Fruit fly (Drosophila melanogaster) whole organism, embryonic: ENCODE measurements around the gene Cyp313a3.

Experiments used
- Abd-B ChIP-seq: fragments of 200-800 bp; sonication (Bioruptor generic); optimal IDR thresholded peaks from 2 replicates; lab custom pipeline; 2018; ENCODE audit warnings: missing biosample characterization, mild to moderate bottlenecking, missing genetic modification characterization, moderate library complexity
- Antp ChIP-seq: fragments of 200-800 bp; sonication (Bioruptor generic); optimal IDR thresholded peaks from 3 replicates; lab custom pipeline; 2016; ENCODE audit warnings: missing biosample characterization, missing genetic modification characterization
- Blimp-1 ChIP-seq: fragments of 200-800 bp; sonication (Bioruptor generic); optimal IDR thresholded peaks from 3 replicates; lab custom pipeline; 2018; ENCODE audit warnings: missing biosample characterization, missing genetic modification characterization, mild to moderate bottlenecking, moderate library complexity, missing genetic modification reagents
- CG10147 ChIP-seq: fragments of 200-800 bp; sonication (Bioruptor generic); optimal IDR thresholded peaks from 2 replicates; lab custom pipeline; 2019; ENCODE audit warnings: missing biosample characterization, mild to moderate bottlenecking, missing genetic modification characterization, moderate library complexity
- CG11456 ChIP-seq: fragments of 200-800 bp; sonication (Bioruptor generic); IDR thresholded peaks from 3 replicates; pipeline ENCODE4 v1.3.6; 2022; ENCODE audit warnings: missing biosample characterization, missing genetic modification characterization
- CG12219 ChIP-seq: fragments of 200-800 bp; sonication (Bioruptor generic); optimal IDR thresholded peaks from 3 replicates; lab custom pipeline; 2018; ENCODE audit warnings: missing biosample characterization, mild to moderate bottlenecking, missing genetic modification characterization
- CG12391 ChIP-seq: fragments of 200-800 bp; sonication (Bioruptor generic); optimal IDR thresholded peaks from 3 replicates; lab custom pipeline; 2018; ENCODE audit warnings: missing biosample characterization, mild to moderate bottlenecking, missing genetic modification characterization, moderate library complexity
- CG13775 ChIP-seq: fragments of 200-800 bp; sonication (Bioruptor generic); optimal IDR thresholded peaks from 3 replicates; lab custom pipeline; 2017; ENCODE audit warnings: missing biosample characterization, mild to moderate bottlenecking, missing genetic modification characterization
- CG14710 ChIP-seq: fragments of 200-800 bp; sonication (Bioruptor generic); optimal IDR thresholded peaks from 3 replicates; lab custom pipeline; 2019; ENCODE audit warnings: missing biosample characterization, mild to moderate bottlenecking, missing genetic modification characterization, moderate library complexity
- CG14860 ChIP-seq: fragments of 200-800 bp; sonication (Bioruptor generic); IDR thresholded peaks from 3 replicates; pipeline ENCODE4 v1.3.6; 2022; ENCODE audit warnings: missing biosample characterization, missing genetic modification characterization; ENCODE audit not compliant: partially characterized antibody
- CG1792 ChIP-seq: fragments of 200-800 bp; sonication (Bioruptor generic); optimal IDR thresholded peaks from 2 replicates; lab custom pipeline; 2016; ENCODE audit warnings: missing biosample characterization, missing genetic modification characterization
- CG2120 ChIP-seq: fragments of 200-800 bp; sonication (Bioruptor generic); optimal IDR thresholded peaks from 3 replicates; lab custom pipeline; 2016; ENCODE audit warnings: missing biosample characterization, missing genetic modification characterization
- CG32767 ChIP-seq: fragments of 200-800 bp; sonication (Bioruptor generic); IDR thresholded peaks from 2 replicates; pipeline ENCODE4 v1.3.6; 2022; ENCODE audit warnings: missing biosample characterization, missing genetic modification characterization
- CG42726 ChIP-seq: fragments of 200-800 bp; sonication (Bioruptor generic); IDR thresholded peaks from 2 replicates; pipeline ENCODE4 v1.3.6; 2022; ENCODE audit warnings: missing biosample characterization, missing genetic modification characterization; ENCODE audit not compliant: partially characterized antibody
- CG4707 ChIP-seq: fragments of 200-800 bp; sonication (Bioruptor generic); optimal IDR thresholded peaks from 2 replicates; lab custom pipeline; 2018; ENCODE audit warnings: missing biosample characterization, mild to moderate bottlenecking, missing genetic modification characterization, moderate library complexity
- CG7372 ChIP-seq: fragments of 200-800 bp; sonication (Bioruptor generic); IDR thresholded peaks from 2 replicates; pipeline ENCODE4 v1.3.6; 2022; ENCODE audit warnings: missing biosample characterization, missing genetic modification characterization
- CG8290 ChIP-seq, 3 experiments: fragments of 200-800 bp; sonication (Bioruptor generic); optimal IDR thresholded peaks; 2 replicates each; lab custom pipeline; 2016 to 2019; ENCODE audit warnings: missing biosample characterization in 3 of 3, missing genetic modification characterization in 3 of 3, mild to moderate bottlenecking in 2 of 3, moderate library complexity in 1 of 3
- CG8478 ChIP-seq: fragments of >200 bp; optimal IDR thresholded peaks from 2 replicates; lab custom pipeline; 2018
- Camta ChIP-seq: fragments of 200-800 bp; sonication (Bioruptor generic); optimal IDR thresholded peaks from 2 replicates; lab custom pipeline; 2016; ENCODE audit warnings: missing biosample characterization, missing genetic modification characterization
- HLH3B ChIP-seq: fragments of 200-800 bp; sonication (Bioruptor generic); IDR thresholded peaks from 2 replicates; pipeline ENCODE4 v1.3.6; 2022; ENCODE audit warnings: missing biosample characterization, missing genetic modification characterization
- Hand ChIP-seq: fragments of 200-800 bp; sonication (Bioruptor generic); optimal IDR thresholded peaks from 2 replicates; lab custom pipeline; 2017; ENCODE audit warnings: mild to moderate bottlenecking, missing biosample characterization, missing genetic modification reagents, missing genetic modification characterization
- Hey ChIP-seq: fragments of 200-800 bp; sonication (Bioruptor generic); optimal IDR thresholded peaks from 3 replicates; lab custom pipeline; 2018; ENCODE audit warnings: missing biosample characterization, mild to moderate bottlenecking, missing genetic modification characterization
- HmgD ChIP-seq: fragments of 200-800 bp; sonication (Bioruptor generic); optimal IDR thresholded peaks from 3 replicates; lab custom pipeline; 2016; ENCODE audit warnings: missing biosample characterization, missing genetic modification characterization
- Pdp1 ChIP-seq, 2 experiments: fragments of 200-800 bp; sonication (Bioruptor generic); optimal IDR thresholded peaks; 3 replicates each; lab custom pipeline; 2016; ENCODE audit warnings: missing biosample characterization in 2 of 2, missing genetic modification characterization in 2 of 2, mild to moderate bottlenecking in 1 of 2, moderate library complexity in 1 of 2
- Ravus ChIP-seq: fragments of 200-800 bp; sonication (Bioruptor generic); IDR thresholded peaks from 2 replicates; pipeline ENCODE4 v1.3.6; 2022; ENCODE audit warnings: missing biosample characterization, missing genetic modification characterization
- TFAM ChIP-seq: fragments of 200-800 bp; sonication (Bioruptor generic); optimal IDR thresholded peaks from 2 replicates; lab custom pipeline; 2017; ENCODE audit warnings: missing biosample characterization, missing genetic modification characterization, inconsistent platforms
- YL-1 ChIP-seq: fragments of 200-800 bp; sonication (Bioruptor generic); optimal IDR thresholded peaks from 3 replicates; lab custom pipeline; 2017; ENCODE audit warnings: missing biosample characterization, mild to moderate bottlenecking, missing genetic modification characterization
- ac ChIP-seq: fragments of 200-800 bp; sonication (Bioruptor generic); optimal IDR thresholded peaks from 3 replicates; lab custom pipeline; 2017; ENCODE audit warnings: missing biosample characterization, mild to moderate bottlenecking, missing genetic modification characterization
- br ChIP-seq: fragments of >200 bp; optimal IDR thresholded peaks from 2 replicates; lab custom pipeline; 2017
- cad ChIP-seq: fragments of >200 bp; optimal IDR thresholded peaks from 2 replicates; lab custom pipeline; 2017; ENCODE audit warnings: missing biosample characterization, missing genetic modification characterization
- ci ChIP-seq: fragments of 200-800 bp; sonication (Bioruptor generic); IDR thresholded peaks from 3 replicates; pipeline ENCODE4 v1.3.6; 2022; ENCODE audit warnings: missing biosample characterization, missing genetic modification characterization
- croc ChIP-seq: fragments of 200-800 bp; sonication (Bioruptor generic); conservative IDR thresholded peaks from 3 replicates; pipeline ENCODE4 v1.3.6; 2022; ENCODE audit warnings: missing biosample characterization, missing genetic modification characterization
- danr ChIP-seq: fragments of 200-800 bp; sonication (Bioruptor generic); IDR thresholded peaks from 2 replicates; pipeline ENCODE4 v1.3.6; 2022; ENCODE audit warnings: missing biosample characterization, missing genetic modification characterization
- grau ChIP-seq: fragments of 200-800 bp; optimal IDR thresholded peaks from 3 replicates; lab custom pipeline; 2019; ENCODE audit warnings: missing biosample characterization, mild to moderate bottlenecking, missing genetic modification characterization, moderate library complexity
- hkb ChIP-seq, 2 experiments: fragments of 200-800 bp in 1 of 2; fragments of >200 bp in 1 of 2; sonication (Bioruptor generic) in 1 of 2; IDR thresholded peaks in 1 of 2; optimal IDR thresholded peaks in 1 of 2; 2 replicates each; pipeline versions ENCODE4 v1.3.6 to Lab custom; 2017 to 2022; ENCODE audit warnings: missing biosample characterization in 1 of 2, missing genetic modification characterization in 1 of 2
- knrl ChIP-seq: fragments of 200-800 bp; sonication (Bioruptor generic); IDR thresholded peaks from 3 replicates; pipeline ENCODE4 v1.3.6; 2022; ENCODE audit warnings: missing biosample characterization, missing genetic modification characterization; ENCODE audit not compliant: partially characterized antibody
- lab ChIP-seq: fragments of 200-800 bp; sonication (Bioruptor generic); optimal IDR thresholded peaks from 3 replicates; lab custom pipeline; 2017; ENCODE audit warnings: missing biosample characterization, missing genetic modification characterization, mild to moderate bottlenecking, moderate library complexity, missing genetic modification reagents
- lilli ChIP-seq: fragments of 200-800 bp; sonication (Bioruptor generic); optimal IDR thresholded peaks from 3 replicates; lab custom pipeline; 2016; ENCODE audit warnings: missing biosample characterization, missing genetic modification characterization
- pum ChIP-seq: fragments of 200-800 bp; sonication (Bioruptor generic); optimal IDR thresholded peaks from 2 replicates; lab custom pipeline; 2016; ENCODE audit warnings: missing biosample characterization, missing genetic modification characterization
- scrt ChIP-seq: fragments of 200-800 bp; sonication (Bioruptor generic); optimal IDR thresholded peaks from 2 replicates; lab custom pipeline; 2018; ENCODE audit warnings: missing biosample characterization, mild to moderate bottlenecking, missing genetic modification characterization, moderate library complexity
- sd ChIP-seq: fragments of 200-800 bp; sonication (Bioruptor generic); optimal IDR thresholded peaks from 3 replicates; lab custom pipeline; 2018; ENCODE audit warnings: missing biosample characterization, mild to moderate bottlenecking, missing genetic modification characterization, moderate library complexity
- shn ChIP-seq: fragments of 200-800 bp; sonication (Bioruptor generic); optimal IDR thresholded peaks from 3 replicates; lab custom pipeline; 2016; ENCODE audit warnings: missing biosample characterization, missing genetic modification characterization
- tin ChIP-seq: fragments of 200-800 bp; sonication (Bioruptor generic); optimal IDR thresholded peaks from 3 replicates; lab custom pipeline; 2016; ENCODE audit warnings: missing biosample characterization, missing genetic modification characterization
- tna ChIP-seq: fragments of 200-800 bp; sonication (Bioruptor generic); IDR thresholded peaks from 2 replicates; pipeline ENCODE4 v1.3.6; 2022; ENCODE audit warnings: missing biosample characterization, missing genetic modification characterization; ENCODE audit not compliant: partially characterized antibody
- trem ChIP-seq: fragments of 200-800 bp; optimal IDR thresholded peaks from 3 replicates; lab custom pipeline; 2019; ENCODE audit warnings: missing biosample characterization, mild to moderate bottlenecking, missing genetic modification characterization, moderate library complexity
- ttk ChIP-seq: fragments of 200-800 bp; sonication (Bioruptor generic); IDR thresholded peaks from 2 replicates; pipeline ENCODE4 v2.1.2; 2022; ENCODE audit warnings: missing biosample characterization, missing genetic modification characterization
- vfl ChIP-seq: fragments of 200-800 bp; sonication (Bioruptor generic); optimal IDR thresholded peaks from 2 replicates; lab custom pipeline; 2016; ENCODE audit warnings: missing biosample characterization, missing genetic modification characterization
- zen2 ChIP-seq: fragments of 200-800 bp; sonication (Bioruptor generic); IDR thresholded peaks from 3 replicates; pipeline ENCODE4 v1.3.6; 2022; ENCODE audit warnings: missing biosample characterization, missing genetic modification characterization; ENCODE audit not compliant: partially characterized antibody

Gene Cyp313a3

dm6 chr3R:12222093-12222492, 17.0 kb downstream of the Cyp313a3 start, which contains the start of gene Rsbp15 (continued):
- TF ChIP-seq CG42726 (GFP tag; lab: Robert Waterston, UW) (0 out of 2 replicates have a peak, but pooled peaks have one; percentile 48), Hey (no peak), hkb (optimal IDR thresholded peaks at IDR 0.05; lab: Kevin White, UChicago) (peak; percentile 20), hkb (GFP tag; IDR thresholded peaks at IDR 0.05; lab: Robert Waterston, UW) (no peak), ac (GFP tag; lab: Kevin White, UChicago) (no peak), Abd-B (GFP tag; lab: Kevin White, UChicago) (no peak), Hand (no peak), vfl (GFP tag; lab: Kevin White, UChicago) (no peak), sd (tag; lab: Kevin White, UChicago) (no peak), knrl (GFP tag; lab: Robert Waterston, UW) (peak; percentile 51; the same call in 2 of the 3 replicates), CG14710 (no peak), CG8290 (GFP tag; optimal IDR thresholded peaks at IDR 0.05; lab: Kevin White, UChicago) (no peak), CG8290 (tag; optimal IDR thresholded peaks at IDR 0.05; lab: Kevin White, UChicago) (no peak), Antp (GFP tag; lab: Kevin White, UChicago) (no peak), TFAM (GFP tag; lab: Kevin White, UChicago) (no peak), pum (GFP tag; lab: Kevin White, UChicago) (no peak), CG12219 (no peak), HLH3B (GFP tag; lab: Robert Waterston, UW) (no peak), lilli (GFP tag; lab: Kevin White, UChicago) (no peak), grau (tag; lab: Kevin White, UChicago) (no peak), scrt (no peak)

DNA sequence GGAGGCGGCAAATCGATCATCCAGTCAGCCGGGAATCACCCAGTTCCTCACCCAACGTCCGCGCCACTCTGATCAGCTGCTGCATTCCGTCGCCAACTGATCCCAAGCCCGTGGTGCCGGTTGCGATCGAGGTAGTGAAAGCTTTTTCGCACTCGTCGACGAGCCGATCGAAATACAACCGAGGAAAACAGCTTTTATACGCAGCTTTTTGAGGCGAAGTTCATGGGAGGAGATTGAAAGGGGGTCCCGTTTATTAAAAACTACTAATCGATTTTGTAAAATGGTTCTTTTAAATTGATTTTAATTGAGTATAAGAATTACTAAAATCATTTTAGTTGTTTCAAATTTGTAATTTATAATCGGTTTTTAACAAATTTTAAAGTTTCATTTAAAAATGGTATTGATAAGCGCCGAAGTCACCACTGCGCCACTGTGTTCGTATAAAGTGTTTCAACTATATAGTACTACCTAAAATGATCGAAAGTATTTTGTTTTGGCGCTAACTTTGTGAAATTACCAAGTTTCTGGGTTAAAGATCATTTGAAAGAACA, 17.6 kb downstream of the Cyp313a3 start, which contains the start of gene CG4860:
Gene CG4860 (minus strand): TSS at position 99 of the 551 bp plus-strand sequence.
- TF ChIP-seq HLH3B (GFP tag; lab: Robert Waterston, UW) (peak; percentile 86), CG1792 (GFP tag; lab: Kevin White, UChicago) (peak; percentile 50), ci (GFP tag; lab: Robert Waterston, UW) (peak; percentile 87), Camta (GFP tag; lab: Kevin White, UChicago) (peak; percentile 82), lilli (GFP tag; lab: Kevin White, UChicago) (peak; percentile 93), CG2120 (GFP tag; lab: Kevin White, UChicago) (peak; percentile 96), CG14860 (GFP tag; lab: Robert Waterston, UW) (no peak), CG7372 (GFP tag; lab: Robert Waterston, UW) (peak; percentile 87), CG8478 (lab: Kevin White, UChicago) (no peak), trem (tag; lab: Kevin White, UChicago) (peak; percentile 13), tin (peak; percentile 81), cad (GFP tag; lab: Kevin White, UChicago) (no peak), Blimp-1 (GFP tag; lab: Kevin White, UChicago) (peak; percentile 83), br (lab: Kevin White, UChicago) (no peak), HmgD (peak; percentile 59), lab (peak; percentile 93), shn (peak; percentile 64), CG11456 (peak; percentile 86), danr (GFP tag; lab: Robert Waterston, UW) (peak; percentile 71; the same call in 1 of the 2 replicates), ttk (GFP tag; lab: Robert Waterston, UW) (peak; percentile 83), CG12219 (peak; percentile 70), Ravus (peak; percentile 40), croc (peak; percentile 23; the same call in 1 of the 3 replicates), Pdp1 (GFP tag; optimal IDR thresholded peaks at IDR 0.05; lab: Kevin White, UChicago) (peak; percentile 75 to 91), CG32767 (GFP tag; lab: Robert Waterston, UW) (peak; percentile 64), Antp (GFP tag; lab: Kevin White, UChicago) (peak; percentile 87), YL-1 (GFP tag; lab: Kevin White, UChicago) (peak; percentile 16), zen2 (GFP tag; lab: Robert Waterston, UW) (no peak), CG10147 (peak; percentile 76), tna (GFP tag; lab: Robert Waterston, UW) (no peak), CG13775 (peak; percentile 78), CG4707 (GFP tag; lab: Kevin White, UChicago) (no peak), CG12391 (tag; lab: Kevin White, UChicago) (peak; percentile 89)
